Fruit fly (Drosophila melanogaster): ENCODE data around the gene Diedel3.

Diedel3 gene

DNA sequence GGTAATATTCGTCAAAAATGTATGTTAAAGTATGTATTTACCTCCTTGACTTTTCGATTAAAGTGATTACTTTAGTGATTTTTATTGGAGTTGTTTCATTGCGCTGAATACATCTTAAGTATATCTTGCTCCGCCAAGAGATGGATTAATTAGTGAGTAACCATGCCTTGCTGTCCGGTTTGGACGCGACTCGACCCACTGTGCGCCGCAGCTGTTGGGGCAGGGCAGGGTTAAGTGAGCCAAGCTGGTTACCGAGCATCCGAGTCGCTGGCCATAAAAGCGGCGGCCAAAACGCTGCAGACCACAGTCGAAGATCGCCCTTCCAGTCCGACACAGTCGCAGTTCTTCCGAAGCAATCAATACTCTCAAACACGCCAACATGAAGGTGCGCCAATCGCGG lies 31.1 kb downstream of the Diedel3 start, which contains the start of gene CG14191:
TSS of gene CG14191 (plus strand) at position 301 of the 400 bp plus-strand sequence.
- TF ChIP-seq chn (GFP tag; optimal IDR thresholded peaks at IDR 0.05): no peak
- TF ChIP-seq Blimp-1 (GFP tag; optimal IDR thresholded peaks at IDR 0.05): no peak
- no peak for TF ChIP-seq pan (optimal IDR thresholded peaks at IDR 0.05)
- no peak for TF ChIP-seq pan (GFP tag; optimal IDR thresholded peaks at IDR 0.05 in 1 of 2, IDR thresholded peaks at IDR 0.05 in 1 of 2)
- no peak for TF ChIP-seq CG30431 (GFP tag; optimal IDR thresholded peaks at IDR 0.05)
- TF ChIP-seq CG11247 (GFP tag; IDR thresholded peaks at IDR 0.05): no peak
- no peak for TF ChIP-seq emc (GFP tag; optimal IDR thresholded peaks at IDR 0.05)

DNA sequence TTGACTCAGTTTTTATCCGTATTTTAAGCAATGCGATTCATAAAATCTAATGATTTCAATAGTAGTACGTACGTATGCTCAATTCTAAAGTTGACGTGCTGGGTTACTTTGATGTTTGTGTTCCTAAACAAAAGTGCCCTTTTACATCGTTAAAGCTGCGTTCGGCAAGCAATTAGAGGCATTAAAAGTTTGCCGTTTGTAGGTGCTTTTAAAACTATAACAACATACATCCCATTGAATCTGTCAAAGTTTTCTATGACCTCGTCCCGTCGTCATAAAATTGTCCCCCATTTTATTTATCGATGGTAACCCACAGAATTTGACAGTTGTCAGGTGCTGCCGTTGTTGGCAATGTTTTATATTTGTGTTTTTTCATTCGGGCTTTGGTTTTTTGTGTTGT lies 32.9 kb downstream of the Diedel3 start, which contains the start of gene CG7423:
TSS of gene CG7423 (minus strand) at position 101 of the 400 bp plus-strand sequence.
- TF ChIP-seq al (GFP tag; IDR thresholded peaks at IDR 0.05): no peak

DNA sequence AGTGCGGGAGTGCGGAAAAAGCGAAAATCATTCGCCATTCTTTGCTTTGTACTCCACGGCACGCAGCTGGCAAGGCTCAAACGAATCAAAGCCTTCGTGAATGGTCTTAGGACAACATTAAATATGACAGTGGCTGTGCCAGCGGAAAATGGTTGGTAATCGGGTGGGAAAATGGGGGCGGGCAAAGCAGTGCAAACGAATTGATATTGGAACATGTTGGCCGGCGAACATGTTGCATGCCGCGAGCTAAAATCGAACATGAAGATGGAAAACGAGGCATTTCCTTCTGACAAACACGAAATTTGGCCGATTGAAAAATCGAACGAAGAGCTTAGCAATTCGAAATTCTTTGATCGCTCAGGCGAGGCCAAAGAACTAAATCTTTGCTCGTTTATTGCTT lies 45.9 kb downstream of the Diedel3 start:
- peak; percentile 95 for TF ChIP-seq CG5180 (GFP tag; optimal IDR thresholded peaks at IDR 0.05)
- no peak for TF ChIP-seq CG4854 (GFP tag; optimal IDR thresholded peaks at IDR 0.05)
